Fruit fly (Drosophila melanogaster) S2 (cell line): ENCODE data around the gene CG17344.

Experiments
- CG8478 ChIP-seq: fragments of >200 bp; optimal IDR thresholded peaks from 2 replicates; lab custom pipeline; 2018
- CTCF ChIP-seq, 2 experiments: fragments of >200 bp; optimal IDR thresholded peaks; 2 replicates each; lab custom pipeline; 2018

Gene CG17344

dm6 chr2L:19120196-19120950 lies 18.5 kb downstream of the CG17344 start, which contains the start of gene Ddc:
TSS of gene Ddc (minus strand) at chr2L:19120306.
- no peak for TF ChIP-seq CTCF (optimal IDR thresholded peaks at IDR 0.05; lab: Kevin White, UChicago)
- no peak for TF ChIP-seq CG8478 (lab: Kevin White, UChicago)

DNA sequence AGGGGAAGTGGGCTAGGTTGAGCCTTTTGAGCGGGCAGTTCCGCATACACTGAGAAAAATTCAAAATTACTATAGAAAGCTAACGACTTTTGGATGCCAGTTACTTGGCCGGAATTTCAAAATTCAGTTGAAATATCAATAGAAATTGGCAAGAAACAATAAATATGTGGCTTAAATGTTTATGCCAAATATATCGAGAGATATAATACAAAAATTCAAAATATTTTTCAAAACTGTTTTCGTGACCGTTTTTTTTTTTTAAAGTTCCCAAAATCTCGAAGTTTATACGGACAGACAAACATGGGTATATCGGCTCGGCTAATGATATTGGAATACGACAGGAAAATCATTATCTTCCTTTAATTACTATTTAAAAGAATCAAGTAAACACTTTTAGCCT lies 19.1 kb downstream of the CG17344 start:
- TF ChIP-seq CTCF (optimal IDR thresholded peaks at IDR 0.05; lab: Kevin White, UChicago): no peak
- TF ChIP-seq CG8478 (lab: Kevin White, UChicago): no peak

dm6 chr2L:19123472-19124070 lies 21.7 kb downstream of the CG17344 start, which contains the start of gene Phb1:
TSS of gene Phb1 (minus strand) at chr2L:19123869.
- no peak for TF ChIP-seq CTCF (optimal IDR thresholded peaks at IDR 0.05; lab: Kevin White, UChicago)
- no peak for TF ChIP-seq CG8478 (lab: Kevin White, UChicago)

dm6 chr2L:19126888-19127287 lies 25.0 kb downstream of the CG17344 start:
- TF ChIP-seq CTCF (optimal IDR thresholded peaks at IDR 0.05; lab: Kevin White, UChicago) (no peak), CG8478 (lab: Kevin White, UChicago) (no peak)

- TF ChIP-seq CTCF (optimal IDR thresholded peaks at IDR 0.05; lab: Kevin White, UChicago) (no peak), CG8478 (lab: Kevin White, UChicago) (no peak)
These were observed 30.1 kb downstream of the CG17344 start, which contains the start of the genes AsnRS and DCTN6-p27 for dm6 chr2L:19131905-19132402. TSS of gene AsnRS (minus strand) at chr2L:19131954. TSS of gene DCTN6-p27 (plus strand) at chr2L:19132323.

dm6 chr2L:19133465-19134365 lies 31.9 kb downstream of the CG17344 start, which contains the start of gene brat:
TSS of gene brat (plus strand) at chr2L:19133816.
- TF ChIP-seq CG8478 (lab: Kevin White, UChicago): no peak
- TF ChIP-seq CTCF (optimal IDR thresholded peaks at IDR 0.05; lab: Kevin White, UChicago): peak in 1 of 2 experiments; percentile 12

DNA sequence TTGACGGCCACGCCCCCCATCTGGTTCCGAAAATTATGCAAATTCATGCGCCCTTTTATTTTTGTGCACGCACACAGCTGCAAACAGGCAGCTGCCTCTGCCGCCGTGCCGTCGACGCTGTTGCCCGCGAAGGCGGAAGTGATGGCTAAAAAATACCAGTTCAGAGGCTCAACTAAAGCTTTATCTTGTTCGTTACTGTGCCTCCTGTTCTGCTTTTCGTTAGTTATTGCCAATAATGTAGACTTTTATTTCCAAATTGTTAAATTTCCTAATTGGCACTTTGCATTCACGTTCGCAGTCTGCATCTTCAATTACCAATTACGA lies 32.5 kb downstream of the CG17344 start:
- TF ChIP-seq CTCF (optimal IDR thresholded peaks at IDR 0.05; lab: Kevin White, UChicago) (no peak), CG8478 (lab: Kevin White, UChicago) (no peak)

DNA sequence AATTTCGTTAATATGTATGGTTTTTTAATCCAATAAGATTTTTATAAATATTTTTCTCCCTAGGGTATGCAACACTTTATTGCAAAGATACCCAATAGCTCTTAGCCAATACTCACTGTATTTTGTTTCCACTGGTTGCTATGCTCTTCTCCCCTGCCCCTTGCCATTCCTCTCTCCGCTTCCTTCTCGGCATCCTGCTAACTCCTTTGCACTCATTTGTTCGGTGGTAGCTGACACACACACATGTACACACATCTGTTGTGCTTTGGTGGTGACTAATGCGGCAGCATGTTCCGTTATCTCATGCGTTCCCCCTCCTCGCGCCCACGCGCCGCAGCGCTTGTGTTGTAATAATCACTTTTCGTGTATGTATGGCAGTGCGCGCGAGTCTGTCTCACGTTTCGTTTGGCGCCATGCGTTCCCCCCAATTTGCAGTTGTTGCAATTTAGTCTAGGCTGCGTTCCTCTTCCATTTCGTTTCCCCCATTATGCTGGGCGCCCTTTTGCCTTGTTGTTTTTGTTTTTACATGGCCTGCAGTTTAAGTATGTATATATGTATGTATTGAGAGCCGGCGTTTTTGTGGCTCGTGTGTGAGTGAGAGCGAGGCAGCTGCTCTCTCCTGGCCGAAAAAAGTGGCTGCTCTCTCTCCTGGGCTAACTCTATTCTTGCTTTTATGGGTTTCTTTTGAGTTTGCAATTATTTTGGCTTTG lies 33.1 kb downstream of the CG17344 start, which contains the start of gene Polr1D:
TSS of gene Polr1D (minus strand) at position 420 of the 710 bp plus-strand sequence.
- TF ChIP-seq CG8478 (lab: Kevin White, UChicago) (no peak), CTCF (optimal IDR thresholded peaks at IDR 0.05; lab: Kevin White, UChicago) (no peak)

DNA sequence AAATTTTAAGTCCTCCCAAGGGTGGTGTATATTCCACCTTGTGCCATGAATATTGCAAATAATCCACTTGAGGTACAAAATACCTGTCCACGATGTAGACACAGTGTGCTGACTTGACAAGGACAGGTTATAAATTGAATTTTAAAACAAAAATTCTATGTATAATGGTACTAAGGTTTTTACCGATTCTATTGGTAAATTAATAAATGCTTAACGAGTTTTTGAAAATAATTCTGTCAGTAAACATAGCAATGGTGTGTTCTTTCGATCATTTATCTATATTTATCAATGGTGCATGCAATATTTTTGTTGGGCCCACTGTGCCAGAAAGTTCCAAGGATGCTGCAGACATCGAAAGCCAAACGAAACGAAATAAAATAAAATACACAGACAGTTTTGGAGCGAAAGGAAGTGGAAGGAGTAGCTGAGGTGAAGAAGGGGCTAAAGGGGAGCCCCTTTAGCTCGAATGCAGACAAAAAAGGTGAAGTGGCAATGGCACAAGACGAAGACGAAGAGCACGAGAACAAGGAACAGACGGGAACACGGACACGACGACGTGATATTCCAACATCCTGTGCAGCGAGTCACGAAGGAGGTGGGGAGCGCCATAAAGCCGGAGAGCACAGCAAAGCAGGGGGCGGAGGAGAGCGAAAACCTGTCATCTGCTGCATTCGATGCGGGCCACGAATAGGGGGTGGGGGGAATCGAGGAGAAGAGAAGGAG lies 34.3 kb downstream of the CG17344 start:
- TF ChIP-seq CTCF (optimal IDR thresholded peaks at IDR 0.05; lab: Kevin White, UChicago) (no peak), CG8478 (lab: Kevin White, UChicago) (no peak)

DNA sequence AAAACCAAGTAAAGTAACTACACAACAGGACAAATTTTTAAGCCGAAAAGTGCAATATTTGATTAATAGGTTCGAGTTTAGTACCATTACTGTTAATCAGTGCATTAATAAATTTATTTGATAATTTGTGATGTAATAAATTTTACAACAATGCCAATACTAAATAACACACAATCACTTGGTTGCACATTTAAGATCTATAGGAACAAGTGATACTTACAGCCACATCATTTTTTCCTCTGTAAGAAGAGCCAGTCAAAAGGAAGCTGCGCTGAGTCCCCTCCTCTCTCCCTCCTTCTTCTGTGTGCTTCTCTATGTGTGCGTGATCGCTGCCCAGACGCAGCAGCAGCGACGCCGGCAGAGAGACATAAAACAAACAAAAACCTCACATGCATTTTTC lies 34.9 kb downstream of the CG17344 start:
- no peak for TF ChIP-seq CTCF (optimal IDR thresholded peaks at IDR 0.05; lab: Kevin White, UChicago)
- no peak for TF ChIP-seq CG8478 (lab: Kevin White, UChicago)

dm6 chr2L:19137494-19138360 lies 35.9 kb downstream of the CG17344 start:
- no peak for TF ChIP-seq CTCF (optimal IDR thresholded peaks at IDR 0.05; lab: Kevin White, UChicago)
- TF ChIP-seq CG8478 (lab: Kevin White, UChicago): no peak

DNA sequence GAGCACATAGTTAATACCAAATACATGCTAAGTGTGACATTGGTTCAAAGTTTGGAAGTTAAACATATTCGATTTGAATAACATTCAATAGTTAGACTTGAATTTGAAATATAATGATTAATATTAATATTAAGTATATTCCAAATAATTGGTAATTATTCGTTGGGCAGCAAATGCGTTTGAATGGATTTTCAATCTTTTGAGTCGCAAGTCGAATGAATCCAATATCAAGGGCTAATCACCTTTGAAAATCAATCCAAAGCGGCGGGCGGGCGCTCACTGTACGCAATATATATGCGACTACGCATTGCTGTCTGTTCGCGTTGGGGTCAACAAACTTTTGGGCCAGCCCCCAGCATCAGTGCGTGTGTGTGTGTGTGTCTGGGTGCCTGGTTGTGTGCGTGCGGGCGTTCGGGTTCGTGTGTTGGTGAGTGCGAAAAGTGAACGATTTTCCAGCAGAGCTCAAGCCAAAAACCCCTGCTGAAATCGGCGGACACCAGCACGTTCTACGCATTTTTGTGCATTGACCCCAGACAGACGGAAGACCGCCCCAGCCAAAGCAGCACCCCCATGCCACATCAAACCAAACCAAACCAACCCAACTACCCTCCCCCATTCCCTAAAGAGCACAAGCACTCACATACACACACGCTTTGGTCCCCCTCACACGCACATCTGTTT lies 36.7 kb downstream of the CG17344 start:
- TF ChIP-seq CG8478 (lab: Kevin White, UChicago) (no peak), CTCF (optimal IDR thresholded peaks at IDR 0.05; lab: Kevin White, UChicago) (no peak)
